Worm (Caenorhabditis elegans): ENCODE data around the gene Y57G11C.40.

- TF ChIP-seq him-1 (tag; optimal IDR thresholded peaks at IDR 0.05) (no peak), dao-5 (tag; optimal IDR thresholded peaks at IDR 0.05) (no peak), W03F9.2 (tag; optimal IDR thresholded peaks at IDR 0.05) (no peak)
Measured at ce11 chrIV:14677095-14677633, 26.9 kb downstream of the Y57G11C.40 start, which contains the start of gene Y57G11C.31.

All from whole organism, L4/young adult.